Fruit fly (Drosophila melanogaster) whole organism, wandering third instar larva: ENCODE measurements around the gene CG3408.

Experiments
- Dfd ChIP-seq: fragments of >200 bp; optimal IDR thresholded peaks from 2 replicates; lab custom pipeline; 2017; ENCODE audit warnings: missing biosample characterization, missing genetic modification characterization
- Hnf4 ChIP-seq: fragments of 200-800 bp; sonication (Bioruptor generic); optimal IDR thresholded peaks from 2 replicates; lab custom pipeline; 2016; ENCODE audit warnings: missing biosample characterization, mild to moderate bottlenecking, missing genetic modification characterization
- Hr83 ChIP-seq: fragments of 200-300 bp; sonication (Bioruptor generic); optimal IDR thresholded peaks from 2 replicates; lab custom pipeline; 2016; ENCODE audit warnings: missing biosample characterization, mild to moderate bottlenecking, missing genetic modification characterization, moderate library complexity; ENCODE audit not compliant: poor library complexity, severe bottlenecking
- Rel ChIP-seq, 2 experiments: fragments of 200-800 bp; sonication (Bioruptor generic) in 1 of 2; optimal IDR thresholded peaks; 2 replicates in 1 of 2; 3 replicates in 1 of 2; lab custom pipeline; 2016 to 2019; ENCODE audit warnings: mild to moderate bottlenecking in 2 of 2, missing biosample characterization in 2 of 2, missing genetic modification characterization in 2 of 2, moderate library complexity in 1 of 2
- psq ChIP-seq: fragments of 200-800 bp; sonication (Bioruptor generic); optimal IDR thresholded peaks from 3 replicates; lab custom pipeline; 2017; ENCODE audit warnings: missing biosample characterization, mild to moderate bottlenecking, missing genetic modification characterization, moderate library complexity

- TF ChIP-seq psq (GFP tag; lab: Kevin White, UChicago) (no peak), Hr83 (no peak), Rel (GFP tag; optimal IDR thresholded peaks at IDR 0.05; lab: Kevin White, UChicago) (no peak), Rel (tag; optimal IDR thresholded peaks at IDR 0.05; lab: Kevin White, UChicago) (no peak), Hnf4 (no peak), Dfd (GFP tag; lab: Kevin White, UChicago) (peak; percentile 42)
Measured at dm6 chr3L:9548800-9549199, 39.4 kb upstream of the CG3408 start.
